Worm (Caenorhabditis elegans) whole organism, late embryonic: ENCODE measurements around the gene adss-1.
A peak's percentile ranks its signal among the peaks of the same experiment; 100 is the strongest.

ENCODE experiments used
- C08G9.2 ChIP-seq: sonication (generic microtip); optimal IDR thresholded peaks from 2 replicates; lab custom pipeline; 2016; ENCODE audit warnings: mild to moderate bottlenecking, missing genetic modification characterization, moderate library complexity, missing compliant biosample characterization
- C38D4.7 ChIP-seq: fragments of 200-800 bp; sonication (Bioruptor generic); optimal IDR thresholded peaks from 2 replicates; lab custom pipeline; 2018; ENCODE audit warnings: mild to moderate bottlenecking, missing genetic modification characterization, moderate library complexity, missing compliant biosample characterization
- K02D7.2 ChIP-seq: sonication (generic microtip); optimal IDR thresholded peaks from 2 replicates; lab custom pipeline; 2017; ENCODE audit warnings: mild to moderate bottlenecking, missing genetic modification characterization, missing compliant biosample characterization
- K09A11.1 ChIP-seq: sonication (generic microtip); optimal IDR thresholded peaks from 2 replicates; lab custom pipeline; 2017; ENCODE audit warnings: antibody characterized with exemption, mild to moderate bottlenecking, missing genetic modification characterization, missing compliant biosample characterization; ENCODE audit not compliant: insufficient read depth
- T23F11.4 ChIP-seq: fragments of 200-800 bp; sonication (Bioruptor generic); optimal IDR thresholded peaks from 2 replicates; lab custom pipeline; 2018; ENCODE audit warnings: mild to moderate bottlenecking, missing genetic modification characterization, missing compliant biosample characterization
- Y22D7AL.16 ChIP-seq: sonication (generic microtip); optimal IDR thresholded peaks from 2 replicates; lab custom pipeline; 2016; ENCODE audit warnings: missing genetic modification characterization, missing compliant biosample characterization
- ahr-1 ChIP-seq: sonication (generic microtip); optimal IDR thresholded peaks from 2 replicates; lab custom pipeline; 2016; ENCODE audit warnings: missing genetic modification characterization, missing compliant biosample characterization
- ceh-14 ChIP-seq: sonication (generic microtip); optimal IDR thresholded peaks from 2 replicates; lab custom pipeline; 2016; ENCODE audit warnings: missing genotype, missing genetic modification characterization, missing compliant biosample characterization
- ceh-24 ChIP-seq: sonication (generic microtip); optimal IDR thresholded peaks from 2 replicates; lab custom pipeline; 2016; ENCODE audit warnings: mild to moderate bottlenecking, missing genetic modification characterization, missing compliant biosample characterization
- ceh-34 ChIP-seq: sonication (generic microtip); optimal IDR thresholded peaks from 2 replicates; lab custom pipeline; 2016; ENCODE audit warnings: mild to moderate bottlenecking, missing genetic modification characterization, missing compliant biosample characterization
- ceh-45 ChIP-seq: fragments of 200-800 bp; sonication (Bioruptor generic); IDR thresholded peaks from 2 replicates; pipeline ENCODE4 v1.3.6; 2022; ENCODE audit warnings: missing genetic modification reagents, missing genetic modification characterization, missing compliant biosample characterization
- ceh-48 ChIP-seq: sonication (generic microtip); optimal IDR thresholded peaks from 2 replicates; lab custom pipeline; 2016; ENCODE audit warnings: missing genetic modification characterization, inconsistent platforms, missing compliant biosample characterization
- ceh-6 ChIP-seq: fragments of 200-800 bp; sonication (Bioruptor generic); optimal IDR thresholded peaks from 2 replicates; lab custom pipeline; 2018; ENCODE audit warnings: mild to moderate bottlenecking, missing genetic modification characterization, missing compliant biosample characterization
- ceh-9 ChIP-seq: sonication (generic microtip); optimal IDR thresholded peaks from 2 replicates; lab custom pipeline; 2016; ENCODE audit warnings: mild to moderate bottlenecking, missing genetic modification characterization, inconsistent platforms, missing compliant biosample characterization
- che-1 ChIP-seq: sonication (generic microtip); optimal IDR thresholded peaks from 2 replicates; lab custom pipeline; 2016; ENCODE audit warnings: mild to moderate bottlenecking, missing genetic modification characterization, missing compliant biosample characterization
- dmd-4 ChIP-seq: sonication (generic microtip); optimal IDR thresholded peaks from 2 replicates; lab custom pipeline; 2016; ENCODE audit warnings: borderline replicate concordance, missing genetic modification characterization, missing compliant biosample characterization
- elt-2 ChIP-seq: sonication (generic microtip); optimal IDR thresholded peaks from 2 replicates; lab custom pipeline; 2016; ENCODE audit warnings: missing genetic modification reagents, missing genetic modification characterization, missing compliant biosample characterization
- elt-4 ChIP-seq: sonication (generic microtip); optimal IDR thresholded peaks from 2 replicates; lab custom pipeline; 2016; ENCODE audit warnings: missing genetic modification characterization, missing compliant biosample characterization
- eyg-1 ChIP-seq: sonication (generic microtip); optimal IDR thresholded peaks from 2 replicates; lab custom pipeline; 2016; ENCODE audit warnings: missing genotype, missing genetic modification characterization, missing compliant biosample characterization
- fax-1 ChIP-seq: sonication (generic microtip); optimal IDR thresholded peaks from 2 replicates; lab custom pipeline; 2016; ENCODE audit warnings: missing genotype, missing genetic modification characterization, missing compliant biosample characterization
- fkh-10 ChIP-seq: fragments of 150-350 bp; optimal IDR thresholded peaks from 2 replicates; lab custom pipeline; 2014; ENCODE audit warnings: missing biosample characterization, missing genetic modification reagents, missing genetic modification characterization
- fkh-6 ChIP-seq: sonication (generic microtip); optimal IDR thresholded peaks from 2 replicates; lab custom pipeline; 2016; ENCODE audit warnings: missing genetic modification characterization, missing compliant biosample characterization
- gmeb-2 ChIP-seq: sonication (generic microtip); optimal IDR thresholded peaks from 2 replicates; lab custom pipeline; 2016; ENCODE audit warnings: missing genetic modification characterization, inconsistent platforms, missing compliant biosample characterization
- hlh-15 ChIP-seq: sonication (generic microtip); optimal IDR thresholded peaks from 2 replicates; lab custom pipeline; 2016; ENCODE audit warnings: missing genetic modification characterization, missing compliant biosample characterization
- hlh-30 ChIP-seq: sonication (generic microtip); optimal IDR thresholded peaks from 2 replicates; lab custom pipeline; 2017; ENCODE audit warnings: antibody characterized with exemption, missing genetic modification characterization, missing compliant biosample characterization; ENCODE audit not compliant: insufficient read depth
- hlh-6 ChIP-seq: sonication (generic microtip); optimal IDR thresholded peaks from 2 replicates; lab custom pipeline; 2016; ENCODE audit warnings: missing genotype, missing genetic modification characterization, missing compliant biosample characterization
- hlh-8 ChIP-seq: sonication (generic microtip); optimal IDR thresholded peaks from 2 replicates; lab custom pipeline; 2016; ENCODE audit warnings: missing genotype, missing genetic modification characterization, missing compliant biosample characterization
- lim-6 ChIP-seq: sonication (generic microtip); optimal IDR thresholded peaks from 2 replicates; lab custom pipeline; 2016; ENCODE audit warnings: missing genetic modification characterization, missing compliant biosample characterization
- lin-11 ChIP-seq: fragments of 200-800 bp; sonication (Bioruptor generic); optimal IDR thresholded peaks from 2 replicates; lab custom pipeline; 2018; ENCODE audit warnings: mild to moderate bottlenecking, missing genetic modification characterization, missing compliant biosample characterization
- madf-2 ChIP-seq: sonication (generic microtip); optimal IDR thresholded peaks from 2 replicates; lab custom pipeline; 2017; ENCODE audit warnings: missing genetic modification characterization, missing compliant biosample characterization
- mec-3 ChIP-seq: sonication (generic microtip); optimal IDR thresholded peaks from 2 replicates; lab custom pipeline; 2016; ENCODE audit warnings: borderline replicate concordance, missing genetic modification characterization, missing compliant biosample characterization
- nfya-1 ChIP-seq: sonication (generic microtip); optimal IDR thresholded peaks from 2 replicates; lab custom pipeline; 2017; ENCODE audit warnings: missing genetic modification characterization, mild to moderate bottlenecking, missing compliant biosample characterization, antibody characterized with exemption, moderate library complexity
- nhr-11 ChIP-seq: fragments of 150-350 bp; optimal IDR thresholded peaks from 2 replicates; lab custom pipeline; 2014; ENCODE audit warnings: missing biosample characterization, missing genetic modification characterization
- nhr-232 ChIP-seq: sonication (generic microtip); optimal IDR thresholded peaks from 2 replicates; lab custom pipeline; 2016; ENCODE audit warnings: missing genetic modification characterization, missing compliant biosample characterization
- odd-2 ChIP-seq: sonication (generic microtip); optimal IDR thresholded peaks from 2 replicates; lab custom pipeline; 2017; ENCODE audit warnings: antibody characterized with exemption, mild to moderate bottlenecking, missing genetic modification characterization, missing compliant biosample characterization
- pag-3 ChIP-seq: sonication (generic microtip); optimal IDR thresholded peaks from 2 replicates; lab custom pipeline; 2016; ENCODE audit warnings: missing compliant biosample characterization, missing genetic modification characterization, borderline replicate concordance
- pat-9 ChIP-seq: fragments of 200-800 bp; sonication (Bioruptor generic); optimal IDR thresholded peaks from 2 replicates; lab custom pipeline; 2018; ENCODE audit warnings: mild to moderate bottlenecking, missing genetic modification characterization, moderate library complexity, missing compliant biosample characterization
- pha-2 ChIP-seq: sonication (generic microtip); optimal IDR thresholded peaks from 2 replicates; lab custom pipeline; 2017; ENCODE audit warnings: mild to moderate bottlenecking, missing genetic modification characterization, missing compliant biosample characterization
- pha-4 ChIP-seq: fragments of 150-350 bp; optimal IDR thresholded peaks from 2 replicates; lab custom pipeline; 2018; ENCODE audit warnings: missing biosample characterization, missing genetic modification reagents, missing genetic modification characterization
- pros-1 ChIP-seq: fragments of 150-350 bp; optimal IDR thresholded peaks from 2 replicates; lab custom pipeline; 2014; ENCODE audit warnings: missing biosample characterization, missing genetic modification reagents, missing genetic modification characterization
- ref-2 ChIP-seq: sonication (generic microtip); optimal IDR thresholded peaks from 2 replicates; lab custom pipeline; 2016; ENCODE audit warnings: missing genetic modification characterization, missing compliant biosample characterization
- rnt-1 ChIP-seq: sonication (generic microtip); optimal IDR thresholded peaks from 2 replicates; lab custom pipeline; 2016; ENCODE audit warnings: missing genetic modification characterization, missing compliant biosample characterization
- sdc-2 ChIP-seq: sonication (generic microtip); optimal IDR thresholded peaks from 2 replicates; lab custom pipeline; 2016; ENCODE audit warnings: missing genotype, missing genetic modification characterization, missing compliant biosample characterization
- sox-2 ChIP-seq: fragments of 200-800 bp; sonication (Bioruptor generic); IDR thresholded peaks from 2 replicates; pipeline ENCODE4 v1.3.6; 2022; ENCODE audit warnings: missing genetic modification reagents, missing genetic modification characterization, missing compliant biosample characterization
- sox-4 ChIP-seq: sonication (generic microtip); optimal IDR thresholded peaks from 2 replicates; lab custom pipeline; 2017; ENCODE audit warnings: mild to moderate bottlenecking, missing genetic modification characterization, inconsistent platforms, missing compliant biosample characterization
- syd-9 ChIP-seq: sonication (generic microtip); optimal IDR thresholded peaks from 2 replicates; lab custom pipeline; 2016; ENCODE audit warnings: mild to moderate bottlenecking, missing genetic modification characterization, moderate library complexity, missing compliant biosample characterization
- tbx-2 ChIP-seq: sonication (generic microtip); optimal IDR thresholded peaks from 2 replicates; lab custom pipeline; 2016; ENCODE audit warnings: missing genetic modification characterization, missing compliant biosample characterization
- tbx-7 ChIP-seq: sonication (generic microtip); optimal IDR thresholded peaks from 2 replicates; lab custom pipeline; 2016; ENCODE audit warnings: missing genotype, missing genetic modification characterization, missing compliant biosample characterization
- ttx-3 ChIP-seq: sonication (generic microtip); optimal IDR thresholded peaks from 2 replicates; lab custom pipeline; 2016; ENCODE audit warnings: missing genetic modification reagents, missing genetic modification characterization, missing compliant biosample characterization
- unc-55 ChIP-seq: sonication (generic microtip); optimal IDR thresholded peaks from 2 replicates; lab custom pipeline; 2017; ENCODE audit warnings: missing biosample characterization, missing genetic modification reagents, missing genetic modification characterization
- zip-5 ChIP-seq: sonication (generic microtip); optimal IDR thresholded peaks from 2 replicates; lab custom pipeline; 2016; ENCODE audit warnings: missing genetic modification characterization, missing compliant biosample characterization
- ztf-16 ChIP-seq: sonication (generic microtip); optimal IDR thresholded peaks from 2 replicates; lab custom pipeline; 2017; ENCODE audit warnings: missing genetic modification characterization, missing compliant biosample characterization

The adss-1 gene

DNA sequence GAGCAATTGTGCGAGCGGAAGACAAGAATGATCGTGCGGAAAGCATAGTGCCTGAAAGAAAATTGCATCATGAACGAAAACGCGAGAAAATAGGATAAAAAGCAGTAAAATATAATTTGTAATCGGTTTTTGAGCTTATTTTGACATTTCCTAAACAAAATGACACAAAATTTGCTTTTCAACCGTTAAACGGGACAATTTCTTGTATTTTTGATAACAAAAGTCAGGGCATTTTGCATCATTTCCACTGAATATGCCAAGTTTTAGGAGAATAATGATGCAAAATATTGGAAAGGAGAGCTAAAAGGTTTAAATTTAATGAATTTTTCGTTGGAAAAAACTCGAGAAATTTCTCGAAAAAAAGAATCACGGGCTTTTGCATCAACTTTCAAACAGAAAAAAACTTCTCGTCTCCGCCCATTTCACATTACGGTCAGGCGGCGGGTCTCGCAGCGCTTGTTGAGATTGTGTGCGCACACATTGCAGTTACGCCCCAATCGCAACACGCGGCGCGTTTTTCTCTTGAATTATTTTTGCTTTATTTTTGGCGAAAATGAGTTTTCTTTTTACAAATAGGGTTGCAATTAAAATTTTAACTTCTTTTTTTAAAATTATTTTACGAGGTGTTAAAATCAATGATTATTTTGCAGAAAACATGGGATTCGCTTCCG is 3.6 kb upstream of the adss-1 start, which contains the start of the genes hsp-6 and C37H5.5:
TSS of gene hsp-6 (minus strand) at position 51 of the 671 bp plus-strand sequence.
TSS of gene C37H5.5 (plus strand) at position 651 of the 671 bp plus-strand sequence.
- no peak for TF ChIP-seq Y22D7AL.16 (tag; lab: Kevin White, UChicago)
- TF ChIP-seq tbx-2 (tag; lab: Kevin White, UChicago), result peak; percentile 59
- no peak; the same call in 1 of the 2 replicates for TF ChIP-seq sox-2 (GFP tag; lab: Robert Waterston, UW)
- no peak for TF ChIP-seq ref-2 (tag; lab: Kevin White, UChicago)
- TF ChIP-seq fax-1 (tag; lab: Kevin White, UChicago), result no peak
- TF ChIP-seq ztf-16 (tag; lab: Kevin White, UChicago), result no peak
- TF ChIP-seq ttx-3 (tag; lab: Kevin White, UChicago), result no peak
- no peak for TF ChIP-seq ceh-48 (tag; lab: Kevin White, UChicago)
- TF ChIP-seq C38D4.7, result no peak
- TF ChIP-seq rnt-1 (tag; lab: Kevin White, UChicago), result no peak
- TF ChIP-seq pha-2 (tag; lab: Kevin White, UChicago), result no peak
- TF ChIP-seq madf-2 (tag; lab: Kevin White, UChicago), result no peak
- no peak for TF ChIP-seq K09A11.1
- no peak for TF ChIP-seq gmeb-2 (tag; lab: Kevin White, UChicago)
- no peak for TF ChIP-seq hlh-15 (tag; lab: Kevin White, UChicago)
- TF ChIP-seq elt-4 (tag; lab: Kevin White, UChicago), result no peak
- TF ChIP-seq lim-6, result no peak
- no peak for TF ChIP-seq pag-3 (tag; lab: Kevin White, UChicago)
- TF ChIP-seq fkh-10 (GFP tag; lab: Kevin White, UChicago), result no peak
- no peak for TF ChIP-seq odd-2 (tag; lab: Kevin White, UChicago)
- TF ChIP-seq lin-11 (tag; lab: Kevin White, UChicago), result no peak
- no peak for TF ChIP-seq hlh-6 (tag; lab: Kevin White, UChicago)
- TF ChIP-seq ceh-9, result no peak
- no peak for TF ChIP-seq T23F11.4 (GFP tag; lab: Kevin White, UChicago)
- no peak for TF ChIP-seq ceh-6 (GFP tag; lab: Kevin White, UChicago)
- no peak for TF ChIP-seq pros-1 (tag; lab: Kevin White, UChicago)
- TF ChIP-seq ahr-1 (tag; lab: Kevin White, UChicago), result no peak
- TF ChIP-seq pha-4 (tag; lab: Kevin White, UChicago), result no peak
- no peak for TF ChIP-seq dmd-4 (tag; lab: Kevin White, UChicago)
- no peak for TF ChIP-seq che-1
- peak; percentile 46 for TF ChIP-seq syd-9 (tag; lab: Kevin White, UChicago)
- no peak for TF ChIP-seq pat-9 (tag; lab: Kevin White, UChicago)
- TF ChIP-seq zip-5 (tag; lab: Kevin White, UChicago), result no peak
- TF ChIP-seq hlh-8, result no peak
- TF ChIP-seq unc-55 (GFP tag; lab: Kevin White, UChicago), result peak; percentile 14
- TF ChIP-seq sdc-2 (tag; lab: Kevin White, UChicago), result no peak
- TF ChIP-seq sox-4 (tag; lab: Kevin White, UChicago), result no peak
- TF ChIP-seq elt-2 (tag; lab: Kevin White, UChicago), result peak; percentile 38
- no peak for TF ChIP-seq fkh-6 (tag; lab: Kevin White, UChicago)
- TF ChIP-seq ceh-45 (GFP tag; lab: Robert Waterston, UW), result no peak
- TF ChIP-seq ceh-34, result peak; percentile 39
- peak; percentile 10 for TF ChIP-seq nhr-232 (tag; lab: Kevin White, UChicago)
- TF ChIP-seq nfya-1 (tag; lab: Kevin White, UChicago), result peak; percentile 84
- no peak for TF ChIP-seq ceh-24 (tag; lab: Kevin White, UChicago)
- TF ChIP-seq mec-3 (tag; lab: Kevin White, UChicago), result no peak
- TF ChIP-seq hlh-30 (tag; lab: Kevin White, UChicago), result peak; percentile 87
- no peak for TF ChIP-seq K02D7.2
- no peak for TF ChIP-seq nhr-11
- no peak for TF ChIP-seq tbx-7 (tag; lab: Kevin White, UChicago)
- peak; percentile 10 for TF ChIP-seq ceh-14 (tag; lab: Kevin White, UChicago)
- no peak for TF ChIP-seq eyg-1
- TF ChIP-seq C08G9.2, result no peak
